Worm (Caenorhabditis elegans): ENCODE data around the gene nhr-20.

Gene nhr-20

ce11 chrIII:4236178-4236577, 3.2 kb upstream of the nhr-20 start:
- TF ChIP-seq lin-11 (tag; optimal IDR thresholded peaks at IDR 0.05) (no peak), tbx-2 (tag; optimal IDR thresholded peaks at IDR 0.05) (peak; percentile 24), hlh-8 (tag; optimal IDR thresholded peaks at IDR 0.05) (no peak)

- no peak for TF ChIP-seq eyg-1 (tag; optimal IDR thresholded peaks at IDR 0.05)
- TF ChIP-seq ceh-19 (GFP tag; optimal IDR thresholded peaks at IDR 0.05) = no peak
- TF ChIP-seq K09A11.1 (tag; optimal IDR thresholded peaks at IDR 0.05; ENCODE audit: insufficient read depth) = no peak
- TF ChIP-seq nfya-1 (tag; optimal IDR thresholded peaks at IDR 0.05) = peak; percentile 88
- TF ChIP-seq hlh-8 (tag; optimal IDR thresholded peaks at IDR 0.05) = no peak
- no peak for TF ChIP-seq ets-4 (tag; optimal IDR thresholded peaks at IDR 0.05)
- no peak for TF ChIP-seq hlh-13 (GFP tag; optimal IDR thresholded peaks at IDR 0.05)
Measured at ce11 chrIII:4234642-4235295, 1.8 kb upstream of the nhr-20 start.

- TF ChIP-seq npax-4 (tag; optimal IDR thresholded peaks at IDR 0.05) (no peak), dve-1 (tag; optimal IDR thresholded peaks at IDR 0.05) (no peak), ceh-19 (GFP tag; optimal IDR thresholded peaks at IDR 0.05) (no peak), sox-2 (GFP tag; IDR thresholded peaks at IDR 0.05) (no peak), ceh-24 (tag; optimal IDR thresholded peaks at IDR 0.05) (no peak), T23F11.4 (GFP tag; optimal IDR thresholded peaks at IDR 0.05) (no peak), ahr-1 (tag; optimal IDR thresholded peaks at IDR 0.05) (no peak), K02D7.2 (tag; optimal IDR thresholded peaks at IDR 0.05) (no peak), ttx-3 (tag; optimal IDR thresholded peaks at IDR 0.05) (no peak), ceh-48 (tag; optimal IDR thresholded peaks at IDR 0.05) (no peak), syd-9 (tag; optimal IDR thresholded peaks at IDR 0.05) (no peak), fax-1 (tag; optimal IDR thresholded peaks at IDR 0.05) (no peak), pha-4 (tag; optimal IDR thresholded peaks at IDR 0.05) (no peak), unc-86 (tag; optimal IDR thresholded peaks at IDR 0.05) (no peak), ceh-6 (GFP tag; optimal IDR thresholded peaks at IDR 0.05) (no peak)
Measured at ce11 chrIII:4231372-4231771, 1.6 kb downstream of the nhr-20 start.

ce11 chrIII:4230092-4230491, 2.9 kb downstream of the nhr-20 start:
- TF ChIP-seq ceh-34 (tag; optimal IDR thresholded peaks at IDR 0.05) (no peak), ttx-3 (tag; optimal IDR thresholded peaks at IDR 0.05) (no peak), nfya-1 (tag; optimal IDR thresholded peaks at IDR 0.05) (no peak), zip-5 (tag; optimal IDR thresholded peaks at IDR 0.05) (no peak), che-1 (tag; optimal IDR thresholded peaks at IDR 0.05) (no peak), ceh-48 (tag; optimal IDR thresholded peaks at IDR 0.05) (no peak)

ce11 chrIII:4228841-4229240, 4.2 kb downstream of the nhr-20 start, which contains the start of gene F43C1.5:
Gene F43C1.5 (plus strand): TSS chrIII:4229141.
- TF ChIP-seq ceh-31 (tag; optimal IDR thresholded peaks at IDR 0.05) = no peak
- no peak for TF ChIP-seq sox-2 (GFP tag; IDR thresholded peaks at IDR 0.05)
- no peak for TF ChIP-seq fax-1 (tag; optimal IDR thresholded peaks at IDR 0.05)
- no peak for TF ChIP-seq unc-3 (GFP tag; conservative IDR thresholded peaks at IDR 0.05)
- TF ChIP-seq unc-3 (tag; optimal IDR thresholded peaks at IDR 0.05) = no peak
- no peak for TF ChIP-seq pag-3 (tag; optimal IDR thresholded peaks at IDR 0.05; ENCODE audit: borderline replicate concordance)
- no peak for TF ChIP-seq pat-9 (tag; optimal IDR thresholded peaks at IDR 0.05)
- TF ChIP-seq ceh-48 (tag; optimal IDR thresholded peaks at IDR 0.05) = no peak
- no peak for TF ChIP-seq ceh-18 (tag; optimal IDR thresholded peaks at IDR 0.05)
- TF ChIP-seq ceh-19 (GFP tag; optimal IDR thresholded peaks at IDR 0.05) = no peak
- TF ChIP-seq K02D7.2 (tag; optimal IDR thresholded peaks at IDR 0.05) = no peak
- no peak for TF ChIP-seq sdc-2 (tag; optimal IDR thresholded peaks at IDR 0.05)
- TF ChIP-seq ceh-30 (tag; optimal IDR thresholded peaks at IDR 0.05) = no peak
- TF ChIP-seq F13H6.1 (tag; optimal IDR thresholded peaks at IDR 0.05) = no peak

All from whole organism, late embryonic.